Worm (Caenorhabditis elegans) whole organism, early embryonic: Measurements from ENCODE around the gene bath-3.
"Not testable (repeated sequence)": the region's sequence is repeated elsewhere in the genome, so short reads cannot be mapped to it uniquely, and the experiment has no call there.

Experiments used
- B0310.2 ChIP-seq: sonication (generic microtip); optimal IDR thresholded peaks from 2 replicates; lab custom pipeline; 2016; ENCODE audit warnings: mild to moderate bottlenecking, missing genetic modification characterization, missing compliant biosample characterization
- F13C5.2 ChIP-seq: sonication (generic microtip); optimal IDR thresholded peaks from 2 replicates; lab custom pipeline; 2017; ENCODE audit warnings: mild to moderate bottlenecking, missing genetic modification characterization, inconsistent platforms, missing compliant biosample characterization
- aly-1 ChIP-seq: sonication (generic microtip); optimal IDR thresholded peaks from 2 replicates; lab custom pipeline; 2016; ENCODE audit warnings: missing genetic modification characterization, missing compliant biosample characterization
- ama-1 ChIP-seq: fragments of 150-350 bp; optimal IDR thresholded peaks from 2 replicates; lab custom pipeline; 2014
- ceh-13 ChIP-seq: fragments of 200-800 bp; sonication (Bioruptor generic); optimal IDR thresholded peaks from 2 replicates; lab custom pipeline; 2018; ENCODE audit warnings: mild to moderate bottlenecking, missing genetic modification characterization, missing compliant biosample characterization
- ceh-36 ChIP-seq: sonication (generic microtip); optimal IDR thresholded peaks from 2 replicates; lab custom pipeline; 2016; ENCODE audit warnings: missing genetic modification characterization, inconsistent platforms, missing compliant biosample characterization
- ets-7 ChIP-seq: sonication (generic microtip); optimal IDR thresholded peaks from 2 replicates; lab custom pipeline; 2016; ENCODE audit warnings: missing genotype, missing genetic modification characterization, missing compliant biosample characterization
- flt-1 ChIP-seq: fragments of 200-800 bp; sonication (Bioruptor generic); IDR thresholded peaks from 2 replicates; pipeline ENCODE4 v1.3.6; 2022; ENCODE audit warnings: missing genetic modification characterization, missing compliant biosample characterization
- hmbx-1 ChIP-seq: sonication (generic microtip); optimal IDR thresholded peaks from 2 replicates; lab custom pipeline; 2016; ENCODE audit warnings: mild to moderate bottlenecking, missing genetic modification characterization, missing compliant biosample characterization
- hmg-4 ChIP-seq: fragments of 200-800 bp; sonication (Bioruptor generic); optimal IDR thresholded peaks from 2 replicates; lab custom pipeline; 2018; ENCODE audit warnings: mild to moderate bottlenecking, missing genetic modification characterization, missing compliant biosample characterization
- hnd-1 ChIP-seq: sonication (generic microtip); optimal IDR thresholded peaks from 2 replicates; lab custom pipeline; 2016; ENCODE audit warnings: missing genetic modification characterization, missing compliant biosample characterization
- pes-1 ChIP-seq: fragments of 200-800 bp; sonication (Bioruptor generic); IDR thresholded peaks from 2 replicates; pipeline ENCODE4 v1.3.6; 2022; ENCODE audit warnings: missing genetic modification reagents, missing genetic modification characterization, missing compliant biosample characterization
- scrt-1 ChIP-seq: fragments of 200-800 bp; sonication (Bioruptor generic); IDR thresholded peaks from 2 replicates; pipeline ENCODE4 v1.3.6; 2022; ENCODE audit warnings: missing genetic modification characterization, missing compliant biosample characterization
- sea-1 ChIP-seq: fragments of 200-800 bp; sonication (Bioruptor generic); conservative IDR thresholded peaks from 2 replicates; pipeline ENCODE4 v1.3.6; 2022; ENCODE audit warnings: missing genetic modification characterization, missing compliant biosample characterization
- tbx-11 ChIP-seq: fragments of 200-800 bp; sonication (Bioruptor generic); IDR thresholded peaks from 2 replicates; pipeline ENCODE4 v1.3.6; 2022; ENCODE audit warnings: missing genetic modification characterization, missing compliant biosample characterization
- tbx-37 ChIP-seq: fragments of 200-800 bp; sonication (Bioruptor generic); conservative IDR thresholded peaks from 2 replicates; pipeline ENCODE4 v1.3.6; 2022; ENCODE audit warnings: missing genetic modification reagents, missing genetic modification characterization, missing compliant biosample characterization
- tra-4 ChIP-seq: sonication (generic microtip); optimal IDR thresholded peaks from 2 replicates; lab custom pipeline; 2017; ENCODE audit warnings: missing genetic modification characterization, missing compliant biosample characterization

Gene bath-3

ce11 chrII:2030367-2030766 lies at the start of gene bath-3:
bath-3 (minus strand) TSS chrII:2030467.
- no peak for TF ChIP-seq aly-1
- no peak for TF ChIP-seq tbx-37
- TF ChIP-seq scrt-1 (GFP tag; lab: Robert Waterston, UW) = no peak
- no peak for TF ChIP-seq sea-1
- TF ChIP-seq hnd-1 = no peak
- no peak for TF ChIP-seq hmbx-1 (tag; lab: Kevin White, UChicago)
- no peak for TF ChIP-seq ceh-36 (tag; lab: Kevin White, UChicago)
- TF ChIP-seq flt-1 (GFP tag; lab: Robert Waterston, UW) = no peak
- TF ChIP-seq pes-1 (GFP tag; lab: Robert Waterston, UW) = no peak
- TF ChIP-seq hmg-4 (GFP tag; lab: Kevin White, UChicago) = no peak
- TF ChIP-seq F13C5.2 (tag; lab: Kevin White, UChicago) = no peak
- no peak for TF ChIP-seq ama-1 (lab: Kevin White, UChicago)
- no peak for TF ChIP-seq tra-4 (tag; lab: Kevin White, UChicago)
- no peak for TF ChIP-seq ets-7 (tag; lab: Kevin White, UChicago)
- no peak for TF ChIP-seq ceh-13 (GFP tag; lab: Kevin White, UChicago)
- TF ChIP-seq B0310.2 (tag; lab: Kevin White, UChicago) = no peak
- TF ChIP-seq tbx-11 (GFP tag; lab: Robert Waterston, UW) = no peak

ce11 chrII:2076467-2076866 lies 46.2 kb upstream of the bath-3 start:
- TF ChIP-seq tra-4 (tag; lab: Kevin White, UChicago) (no peak), tbx-11 (GFP tag; lab: Robert Waterston, UW) (no peak), scrt-1 (GFP tag; lab: Robert Waterston, UW) (no peak), sea-1 (no peak), hmg-4 (GFP tag; lab: Kevin White, UChicago) (no peak), B0310.2 (tag; lab: Kevin White, UChicago) (no peak), aly-1 (no peak), pes-1 (GFP tag; lab: Robert Waterston, UW) (no peak), F13C5.2 (tag; lab: Kevin White, UChicago) (no peak), flt-1 (GFP tag; lab: Robert Waterston, UW) (no peak), ceh-13 (GFP tag; lab: Kevin White, UChicago) (no peak), hmbx-1 (tag; lab: Kevin White, UChicago) (no peak)

- TF ChIP-seq tra-4 (tag; lab: Kevin White, UChicago) = no peak
- no peak for TF ChIP-seq tbx-11 (GFP tag; lab: Robert Waterston, UW)
- no peak for TF ChIP-seq hnd-1
- no peak for TF ChIP-seq sea-1
- no peak for TF ChIP-seq flt-1 (GFP tag; lab: Robert Waterston, UW)
- TF ChIP-seq ets-7 (tag; lab: Kevin White, UChicago) = no peak
- TF ChIP-seq aly-1 = no peak
- TF ChIP-seq scrt-1 (GFP tag; lab: Robert Waterston, UW) = no peak
Observed at ce11 chrII:2075513-2075912, 45.2 kb upstream of the bath-3 start, which contains the start of gene F07E5.8. F07E5.8 (minus strand) TSS chrII:2075613.

- no peak for TF ChIP-seq hmg-4 (GFP tag; lab: Kevin White, UChicago)
- TF ChIP-seq pes-1 (GFP tag; lab: Robert Waterston, UW) = no peak
- TF ChIP-seq ama-1 (lab: Kevin White, UChicago) = no peak
- no peak for TF ChIP-seq B0310.2 (tag; lab: Kevin White, UChicago)
- TF ChIP-seq sea-1 = no peak
- no peak for TF ChIP-seq hnd-1
- TF ChIP-seq ets-7 (tag; lab: Kevin White, UChicago) = no peak
- TF ChIP-seq aly-1 = no peak
- TF ChIP-seq scrt-1 (GFP tag; lab: Robert Waterston, UW) = no peak
- TF ChIP-seq ceh-13 (GFP tag; lab: Kevin White, UChicago) = no peak
- no peak for TF ChIP-seq tbx-37
- TF ChIP-seq hmbx-1 (tag; lab: Kevin White, UChicago) = no peak
- no peak for TF ChIP-seq tra-4 (tag; lab: Kevin White, UChicago)
- no peak for TF ChIP-seq tbx-11 (GFP tag; lab: Robert Waterston, UW)
Observed at ce11 chrII:2071429-2071828, 41.2 kb upstream of the bath-3 start, which contains the start of gene F07E5.7. F07E5.7 (minus strand) TSS chrII:2071529.

ce11 chrII:2067451-2068021 lies 37.3 kb upstream of the bath-3 start, which contains the start of gene F07E5.12:
F07E5.12 (plus strand) TSS chrII:2067971.
- not testable (repeated sequence) for TF ChIP-seq scrt-1 (GFP tag; lab: Robert Waterston, UW); F13C5.2 (tag; lab: Kevin White, UChicago); flt-1 (GFP tag; lab: Robert Waterston, UW)

- TF ChIP-seq aly-1 = no peak
- TF ChIP-seq hmbx-1 (tag; lab: Kevin White, UChicago) = no peak
- no peak for TF ChIP-seq tbx-37
- TF ChIP-seq scrt-1 (GFP tag; lab: Robert Waterston, UW) = no peak
- TF ChIP-seq B0310.2 (tag; lab: Kevin White, UChicago) = no peak
- TF ChIP-seq hnd-1 = no peak
- no peak for TF ChIP-seq F13C5.2 (tag; lab: Kevin White, UChicago)
- no peak for TF ChIP-seq ama-1 (lab: Kevin White, UChicago)
- no peak for TF ChIP-seq hmg-4 (GFP tag; lab: Kevin White, UChicago)
- TF ChIP-seq pes-1 (GFP tag; lab: Robert Waterston, UW) = no peak
Observed at ce11 chrII:2064497-2064896, 34.2 kb upstream of the bath-3 start, which contains the start of gene fbxb-6. fbxb-6 (plus strand) TSS chrII:2064797.

- TF ChIP-seq hmg-4 (GFP tag; lab: Kevin White, UChicago) (no peak), tra-4 (tag; lab: Kevin White, UChicago) (no peak), scrt-1 (GFP tag; lab: Robert Waterston, UW) (no peak)
Observed at ce11 chrII:2063989-2064388, 33.7 kb upstream of the bath-3 start, which contains the start of gene F07E5.13. F07E5.13 (minus strand) TSS chrII:2064089.
